Worm (Caenorhabditis elegans) whole organism, late embryonic: ENCODE measurements around the gene ugt-65.

Experiments used
- C08G9.2 ChIP-seq: sonication (generic microtip); optimal IDR thresholded peaks from 2 replicates; lab custom pipeline; 2016; ENCODE audit warnings: mild to moderate bottlenecking, missing genetic modification characterization, moderate library complexity, missing compliant biosample characterization
- syd-9 ChIP-seq: sonication (generic microtip); optimal IDR thresholded peaks from 2 replicates; lab custom pipeline; 2016; ENCODE audit warnings: mild to moderate bottlenecking, missing genetic modification characterization, moderate library complexity, missing compliant biosample characterization

- TF ChIP-seq C08G9.2 (tag; lab: Kevin White, UChicago) (no peak), syd-9 (tag; lab: Kevin White, UChicago) (no peak)
Measured at ce11 chrIV:12416629-12417404, 3.7 kb upstream of the ugt-65 start.
